Worm (Caenorhabditis elegans) whole organism, L1 larva: Measurements from ENCODE around the gene fbxa-66.

Experiments
- C16A3.4 ChIP-seq: fragments of 150-350 bp; optimal IDR thresholded peaks from 2 replicates; lab custom pipeline; 2014; ENCODE audit warnings: missing biosample characterization, missing genetic modification characterization
- aha-1 ChIP-seq: fragments of 150-350 bp; optimal IDR thresholded peaks from 2 replicates; lab custom pipeline; 2014; ENCODE audit warnings: missing biosample characterization, missing genetic modification characterization
- blmp-1 ChIP-seq: fragments of 150-350 bp; optimal IDR thresholded peaks from 2 replicates; lab custom pipeline; 2014; ENCODE audit warnings: missing biosample characterization, missing genetic modification characterization
- ceh-82 ChIP-seq, 3 experiments: fragments of 150-350 bp in 1 of 3; sonication (generic microtip) in 2 of 3; optimal IDR thresholded peaks; 2 replicates each; lab custom pipeline; 2014 to 2017; ENCODE audit warnings: missing biosample characterization in 3 of 3, missing genetic modification characterization in 3 of 3
- isw-1 ChIP-seq: fragments of 200-800 bp; sonication (Bioruptor generic); IDR thresholded peaks from 2 replicates; pipeline ENCODE4 v1.3.6; 2022; ENCODE audit warnings: missing genetic modification characterization, missing compliant biosample characterization
- lin-13 ChIP-seq: fragments of 150-350 bp; optimal IDR thresholded peaks from 2 replicates; lab custom pipeline; 2014; ENCODE audit warnings: missing biosample characterization, missing genetic modification reagents, missing genetic modification characterization
- mdl-1 ChIP-seq, 2 experiments: fragments of 150-350 bp; optimal IDR thresholded peaks; 2 replicates each; lab custom pipeline; 2014 to 2017; ENCODE audit warnings: missing biosample characterization in 2 of 2, missing genetic modification characterization in 2 of 2, inconsistent platforms in 1 of 2
- nhr-11 ChIP-seq: fragments of 150-350 bp; optimal IDR thresholded peaks from 2 replicates; lab custom pipeline; 2014; ENCODE audit warnings: missing biosample characterization, missing genetic modification characterization
- nhr-237 ChIP-seq: fragments of 150-350 bp; optimal IDR thresholded peaks from 2 replicates; lab custom pipeline; 2014; ENCODE audit warnings: missing biosample characterization, missing genetic modification characterization
- nhr-77 ChIP-seq: fragments of 150-350 bp; optimal IDR thresholded peaks from 2 replicates; lab custom pipeline; 2014; ENCODE audit warnings: missing biosample characterization, missing genetic modification characterization
- rnt-1 ChIP-seq: sonication (generic microtip); optimal IDR thresholded peaks from 2 replicates; lab custom pipeline; 2016; ENCODE audit warnings: mild to moderate bottlenecking, missing genetic modification characterization, moderate library complexity, missing compliant biosample characterization
- unc-130 ChIP-seq: fragments of 150-350 bp; optimal IDR thresholded peaks from 2 replicates; lab custom pipeline; 2017; ENCODE audit warnings: missing biosample characterization, missing genetic modification characterization, inconsistent platforms
- unc-62 ChIP-seq: fragments of 150-350 bp; optimal IDR thresholded peaks from 2 replicates; lab custom pipeline; 2014; ENCODE audit warnings: missing biosample characterization, missing genetic modification reagents, missing genetic modification characterization
- ztf-11 ChIP-seq, 2 experiments: sonication (generic microtip); optimal IDR thresholded peaks; 2 replicates each; lab custom pipeline; 2016 to 2017; ENCODE audit warnings: missing genetic modification characterization in 2 of 2, missing biosample characterization in 1 of 2, missing compliant biosample characterization in 1 of 2

DNA sequence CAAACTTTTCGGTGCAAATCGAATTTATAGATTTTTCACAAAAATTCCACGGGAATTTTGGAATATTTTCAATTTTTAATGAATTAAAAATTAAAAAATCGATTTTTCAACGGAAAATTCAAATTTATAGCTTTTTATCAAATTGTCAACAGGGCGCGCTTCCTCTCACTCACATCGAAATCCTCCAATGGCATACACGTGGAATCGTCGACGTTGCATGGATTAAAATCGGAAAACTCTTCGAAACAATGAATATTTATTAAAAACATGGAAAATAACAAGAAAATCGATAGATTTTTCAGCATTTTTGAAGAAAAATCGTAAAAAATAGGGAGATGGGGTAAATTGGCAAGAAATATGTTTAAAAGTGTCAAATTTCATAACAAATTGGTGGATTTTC, 15.5 kb upstream of the fbxa-66 start, which contains the start of gene Y54F10BM.12:
- TF ChIP-seq ceh-82 (tag; optimal IDR thresholded peaks at IDR 0.05; lab: Kevin White, UChicago), result no peak
- TF ChIP-seq unc-130 (tag; lab: Kevin White, UChicago), result no peak
- TF ChIP-seq nhr-77 (tag; lab: Kevin White, UChicago), result no peak
- TF ChIP-seq isw-1 (GFP tag; lab: Robert Waterston, UW), result no peak
- TF ChIP-seq unc-62 (GFP tag; lab: Kevin White, UChicago), result no peak
- TF ChIP-seq C16A3.4, result no peak
- TF ChIP-seq nhr-237 (tag; lab: Kevin White, UChicago), result no peak
- TF ChIP-seq ztf-11 (tag; optimal IDR thresholded peaks at IDR 0.05; lab: Kevin White, UChicago), result no peak
- TF ChIP-seq mdl-1 (tag; optimal IDR thresholded peaks at IDR 0.05; lab: Kevin White, UChicago), result no peak
- TF ChIP-seq lin-13 (GFP tag; lab: Kevin White, UChicago), result no peak
- TF ChIP-seq nhr-11 (tag; lab: Kevin White, UChicago), result no peak
- no peak for TF ChIP-seq rnt-1
- TF ChIP-seq aha-1 (tag; lab: Kevin White, UChicago), result no peak
- TF ChIP-seq blmp-1 (tag; lab: Kevin White, UChicago), result no peak
